Worm (Caenorhabditis elegans) whole organism, mixed stage, embryonic: Measurements from ENCODE around the gene moa-1.

Source experiments
- ces-1 ChIP-seq: fragments of 150-350 bp; optimal IDR thresholded peaks from 2 replicates; lab custom pipeline; 2014; ENCODE audit warnings: missing biosample characterization, missing genetic modification reagents, missing genetic modification characterization
- unc-62 ChIP-seq: fragments of 150-350 bp; optimal IDR thresholded peaks from 2 replicates; lab custom pipeline; 2014; ENCODE audit warnings: missing biosample characterization, missing genetic modification reagents, missing genetic modification characterization

DNA sequence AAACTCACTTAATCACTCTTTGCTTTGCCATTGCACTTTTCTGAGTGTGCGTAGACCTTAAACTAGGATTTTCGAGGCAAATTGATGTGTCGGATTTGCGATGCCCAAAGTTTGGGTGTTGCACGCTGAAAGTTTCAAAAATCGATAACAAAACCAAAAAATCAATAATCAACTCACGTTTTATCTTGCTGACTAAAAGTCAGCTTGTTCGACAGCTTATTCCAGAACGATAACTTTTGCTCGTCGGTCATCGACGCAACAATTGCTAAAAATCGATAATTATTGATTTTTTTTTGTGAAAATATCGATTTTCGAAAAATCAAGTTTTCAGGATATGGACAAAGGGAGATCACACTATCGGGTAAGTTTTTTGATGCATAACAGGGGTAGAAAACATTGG is 42.9 kb upstream of the moa-1 start:
- TF ChIP-seq unc-62 (no peak), ces-1 (no peak)
